Fruit fly (Drosophila melanogaster): Measurements from ENCODE around the gene t-Grip84.

dm6 chr3L:7542357-7542756, 48.4 kb downstream of the t-Grip84 start, which contains the start of gene CG32376:
- TF ChIP-seq CG32006 (GFP tag; optimal IDR thresholded peaks at IDR 0.05) (no peak), Blimp-1 (GFP tag; optimal IDR thresholded peaks at IDR 0.05) (no peak), Smox (GFP tag; optimal IDR thresholded peaks at IDR 0.05) (no peak), achi (GFP tag; optimal IDR thresholded peaks at IDR 0.05) (no peak), CG8632 (GFP tag; optimal IDR thresholded peaks at IDR 0.05) (no peak), ss (GFP tag; optimal IDR thresholded peaks at IDR 0.05) (no peak), Sox15 (GFP tag; optimal IDR thresholded peaks at IDR 0.05) (no peak), eg (GFP tag; IDR thresholded peaks at IDR 0.05) (no peak), Hr4 (GFP tag; optimal IDR thresholded peaks at IDR 0.05) (no peak), CG8119 (GFP tag; IDR thresholded peaks at IDR 0.05) (no peak), CG11294 (GFP tag; IDR thresholded peaks at IDR 0.05) (no peak), CG7368 (GFP tag; optimal IDR thresholded peaks at IDR 0.05) (no peak), CG15336 (GFP tag; IDR thresholded peaks at IDR 0.05) (no peak)

Measured in whole organism, prepupa.